Worm (Caenorhabditis elegans) whole organism, L4/young adult: Measurements from ENCODE around the gene btb-2.

Experiments used
- W03F9.2 ChIP-seq: fragments of 150-350 bp; optimal IDR thresholded peaks from 2 replicates; lab custom pipeline; 2014; ENCODE audit warnings: missing biosample characterization, missing genetic modification characterization
- him-1 ChIP-seq: sonication (generic microtip); optimal IDR thresholded peaks from 2 replicates; lab custom pipeline; 2016; ENCODE audit warnings: missing genotype, missing genetic modification reagents, missing genetic modification characterization, missing compliant biosample characterization

ce11 chrII:6409098-6409497, 7.3 kb downstream of the btb-2 start:
- TF ChIP-seq W03F9.2 (no peak), him-1 (tag; lab: Kevin White, UChicago) (no peak)
